Fruit fly (Drosophila melanogaster) whole organism, adult: Measurements from ENCODE around the gene TBC1D5.
A peak's percentile ranks its signal among the peaks of the same experiment; 100 is the strongest.

Experiments
- CG11617 ChIP-seq: fragments of 200-800 bp; sonication (Bioruptor generic); optimal IDR thresholded peaks from 2 replicates; lab custom pipeline; 2017; ENCODE audit warnings: mild to moderate bottlenecking, missing biosample characterization, missing genetic modification reagents, missing genetic modification characterization
- CG12768 ChIP-seq: fragments of 200-800 bp; sonication (Bioruptor generic); optimal IDR thresholded peaks from 2 replicates; lab custom pipeline; 2017; ENCODE audit warnings: missing biosample characterization, missing genetic modification characterization, mild to moderate bottlenecking, moderate library complexity, missing genetic modification reagents
- CG14711 ChIP-seq: fragments of 200-800 bp; sonication (Bioruptor generic); optimal IDR thresholded peaks from 2 replicates; lab custom pipeline; 2018; ENCODE audit warnings: missing biosample characterization, mild to moderate bottlenecking, missing genetic modification characterization, moderate library complexity
- CG1620 ChIP-seq: fragments of 200-800 bp; sonication (Bioruptor generic); optimal IDR thresholded peaks from 2 replicates; lab custom pipeline; 2016; ENCODE audit warnings: missing biosample characterization, missing genetic modification characterization
- CG33017 ChIP-seq: fragments of 200-800 bp; sonication (Bioruptor generic); optimal IDR thresholded peaks from 2 replicates; lab custom pipeline; 2018; ENCODE audit warnings: missing biosample characterization, mild to moderate bottlenecking, missing genetic modification characterization, moderate library complexity
- CG5204 ChIP-seq: fragments of 200-800 bp; sonication (Bioruptor generic); optimal IDR thresholded peaks from 2 replicates; lab custom pipeline; 2016; ENCODE audit warnings: missing biosample characterization, missing genetic modification characterization
- CG7045 ChIP-seq: fragments of 200-800 bp; sonication (Bioruptor generic); optimal IDR thresholded peaks from 2 replicates; lab custom pipeline; 2017; ENCODE audit warnings: missing biosample characterization, mild to moderate bottlenecking, missing genetic modification characterization
- CG7101 ChIP-seq: fragments of 200-800 bp; sonication (Bioruptor generic); optimal IDR thresholded peaks from 2 replicates; lab custom pipeline; 2018; ENCODE audit warnings: missing biosample characterization, mild to moderate bottlenecking, missing genetic modification characterization, moderate library complexity
- Clk ChIP-seq: fragments of 200-800 bp; sonication (Bioruptor generic); optimal IDR thresholded peaks from 2 replicates; lab custom pipeline; 2017; ENCODE audit warnings: missing biosample characterization, missing genetic modification characterization
- Crg-1 ChIP-seq: fragments of 200-800 bp; sonication (Bioruptor generic); optimal IDR thresholded peaks from 2 replicates; lab custom pipeline; 2016; ENCODE audit warnings: missing biosample characterization, missing genetic modification characterization
- Hr96 ChIP-seq: fragments of 200-800 bp; sonication (Bioruptor generic); optimal IDR thresholded peaks from 2 replicates; lab custom pipeline; 2016; ENCODE audit warnings: missing biosample characterization, missing genetic modification characterization
- Mnt ChIP-seq: fragments of 200-800 bp; sonication (Bioruptor generic); optimal IDR thresholded peaks from 2 replicates; lab custom pipeline; 2016; ENCODE audit warnings: missing biosample characterization, mild to moderate bottlenecking, missing genetic modification characterization
- bab1 ChIP-seq: fragments of 200-800 bp; sonication (Bioruptor generic); optimal IDR thresholded peaks from 3 replicates; lab custom pipeline; 2019; ENCODE audit warnings: missing biosample characterization, mild to moderate bottlenecking, missing genetic modification characterization, moderate library complexity
- cic ChIP-seq: fragments of 200-800 bp; sonication (Bioruptor generic); optimal IDR thresholded peaks from 2 replicates; lab custom pipeline; 2017; ENCODE audit warnings: missing biosample characterization, mild to moderate bottlenecking, missing genetic modification characterization, moderate library complexity
- cnc ChIP-seq, 2 experiments: fragments of >200 bp; optimal IDR thresholded peaks; 2 replicates each; lab custom pipeline; 2017
- kay ChIP-seq: fragments of 200-800 bp; sonication (Bioruptor generic); peaks from one replicate; lab custom pipeline; 2016; ENCODE audit warnings: missing biosample characterization, missing genetic modification characterization, borderline replicate concordance
- ovo ChIP-seq: fragments of 200-800 bp; sonication (Bioruptor generic); optimal IDR thresholded peaks from 2 replicates; lab custom pipeline; 2016; ENCODE audit warnings: missing biosample characterization, missing genetic modification characterization
- pad ChIP-seq: fragments of 200-800 bp; sonication (Bioruptor generic); optimal IDR thresholded peaks from 3 replicates; lab custom pipeline; 2017; ENCODE audit warnings: missing biosample characterization, missing genetic modification characterization, mild to moderate bottlenecking, moderate library complexity, missing genetic modification reagents
- tj ChIP-seq: fragments of 200-800 bp; sonication (Bioruptor generic); optimal IDR thresholded peaks from 3 replicates; lab custom pipeline; 2017; ENCODE audit warnings: missing biosample characterization, mild to moderate bottlenecking, missing genetic modification characterization, moderate library complexity
- toe ChIP-seq: fragments of 200-800 bp; sonication (Bioruptor generic); optimal IDR thresholded peaks from 2 replicates; lab custom pipeline; 2016; ENCODE audit warnings: missing biosample characterization, missing genetic modification characterization

TBC1D5 gene

DNA sequence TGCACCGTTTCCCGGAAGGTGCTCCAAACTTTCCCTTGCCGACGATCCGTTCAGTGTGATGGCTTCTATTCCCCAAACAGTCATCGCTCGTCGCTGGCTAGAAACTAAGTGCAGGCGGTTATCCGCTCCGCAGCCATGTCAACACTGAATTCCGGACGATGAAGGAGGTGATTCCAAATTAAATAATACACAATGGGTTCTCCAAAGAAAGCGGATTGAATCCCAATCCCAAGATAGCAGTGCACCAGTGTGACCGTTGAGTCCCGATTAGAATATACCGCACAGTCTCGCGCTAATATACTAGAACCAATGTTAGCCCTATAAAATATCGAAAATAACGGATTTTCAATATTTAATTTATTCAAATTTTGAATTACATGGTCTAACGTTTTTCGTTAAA is at the start of gene TBC1D5:
TBC1D5 (minus strand) TSS at position 254 of the 400 bp plus-strand sequence.
- TF ChIP-seq Clk (GFP tag; lab: Kevin White, UChicago) (no peak), CG1620 (GFP tag; lab: Kevin White, UChicago) (no peak), cic (GFP tag; lab: Kevin White, UChicago) (no peak), CG14711 (tag; lab: Kevin White, UChicago) (peak; percentile 16), cnc (optimal IDR thresholded peaks at IDR 0.05; lab: Kevin White, UChicago) (no peak), toe (GFP tag; lab: Kevin White, UChicago) (no peak), ovo (GFP tag; lab: Kevin White, UChicago) (no peak), CG11617 (no peak), bab1 (GFP tag; lab: Kevin White, UChicago) (peak; percentile 13), pad (GFP tag; lab: Kevin White, UChicago) (no peak)

dm6 chr3R:13319873-13320272 is 48.1 kb upstream of the TBC1D5 start:
- no peak for TF ChIP-seq CG1620 (GFP tag; lab: Kevin White, UChicago)
- no peak for TF ChIP-seq cnc (optimal IDR thresholded peaks at IDR 0.05; lab: Kevin White, UChicago)

DNA sequence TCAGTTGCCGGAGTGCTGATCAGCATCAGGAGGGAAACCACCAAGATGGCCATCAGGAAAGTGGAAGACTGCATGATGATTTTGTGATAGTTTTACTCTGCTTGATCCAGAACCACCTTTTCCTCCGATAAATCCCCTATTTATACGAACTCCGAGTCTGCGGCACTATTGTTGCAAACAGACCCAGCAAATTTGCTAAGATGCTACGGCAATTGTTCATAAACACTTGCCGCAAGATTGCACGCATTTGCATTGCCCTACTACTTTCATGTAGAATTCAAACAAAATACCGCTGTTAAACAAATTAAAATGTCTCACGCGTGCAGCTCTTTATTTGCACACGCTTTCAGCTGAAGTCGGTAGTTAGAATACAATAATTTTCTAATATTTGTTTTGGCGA is 47.4 kb upstream of the TBC1D5 start, which contains the start of gene CG45080:
CG45080 (minus strand) TSS at position 101 of the 400 bp plus-strand sequence.
- no peak for TF ChIP-seq Mnt (GFP tag; lab: Kevin White, UChicago)
- no peak for TF ChIP-seq CG33017 (tag; lab: Kevin White, UChicago)
- TF ChIP-seq CG5204 = no peak
- no peak for TF ChIP-seq cnc (optimal IDR thresholded peaks at IDR 0.05; lab: Kevin White, UChicago)
- no peak for TF ChIP-seq pad (GFP tag; lab: Kevin White, UChicago)
- no peak for TF ChIP-seq CG14711 (tag; lab: Kevin White, UChicago)
- no peak for TF ChIP-seq ovo (GFP tag; lab: Kevin White, UChicago)

- TF ChIP-seq CG14711 (tag; lab: Kevin White, UChicago) = no peak
- TF ChIP-seq CG33017 (tag; lab: Kevin White, UChicago) = no peak
- TF ChIP-seq CG7101 = no peak
- TF ChIP-seq bab1 (GFP tag; lab: Kevin White, UChicago) = no peak
- no peak for TF ChIP-seq cic (GFP tag; lab: Kevin White, UChicago)
- TF ChIP-seq CG5204 = no peak
- no peak for TF ChIP-seq cnc (optimal IDR thresholded peaks at IDR 0.05; lab: Kevin White, UChicago)
- TF ChIP-seq Crg-1 (GFP tag; lab: Kevin White, UChicago) = no peak
- TF ChIP-seq CG7045 (GFP tag; lab: Kevin White, UChicago) = no peak
These were observed 41.3 kb upstream of the TBC1D5 start, which contains the start of gene CG44142 for dm6 chr3R:13313088-13313487. CG44142 (minus strand) TSS chr3R:13313188.

DNA sequence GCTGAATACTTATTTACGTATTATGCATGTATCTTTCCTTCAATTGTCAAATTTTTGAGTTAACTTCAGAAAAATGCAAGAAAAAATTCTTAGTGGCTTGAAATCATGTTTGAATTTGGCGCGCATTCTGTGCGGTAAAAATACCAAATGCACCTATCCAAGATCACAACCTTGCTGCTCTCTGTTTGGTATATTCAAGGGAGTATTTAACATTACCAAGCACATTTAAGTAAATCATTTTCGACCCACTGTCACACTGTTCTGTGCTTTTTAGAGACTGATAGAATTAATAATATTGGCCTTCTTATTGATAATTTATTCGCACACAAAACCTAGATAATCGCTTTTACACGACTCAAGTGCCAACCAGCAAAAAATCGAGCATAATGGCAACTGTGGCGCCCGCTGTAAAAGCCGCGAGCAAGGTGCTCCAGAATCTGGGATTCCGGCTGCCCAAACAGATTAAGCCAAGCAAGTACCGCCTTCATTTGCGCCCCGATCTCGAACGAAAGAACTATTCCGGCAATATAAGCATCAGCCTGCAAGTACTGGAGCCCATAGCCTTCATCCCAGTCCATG is 37.4 kb upstream of the TBC1D5 start:
- TF ChIP-seq CG11617 (no peak), CG7045 (GFP tag; lab: Kevin White, UChicago) (no peak), cnc (optimal IDR thresholded peaks at IDR 0.05; lab: Kevin White, UChicago) (peak; percentile 42 to 66), cic (GFP tag; lab: Kevin White, UChicago) (no peak), toe (GFP tag; lab: Kevin White, UChicago) (no peak), CG1620 (GFP tag; lab: Kevin White, UChicago) (no peak), tj (GFP tag; lab: Kevin White, UChicago) (peak; percentile 68), bab1 (GFP tag; lab: Kevin White, UChicago) (peak; percentile 54), CG7101 (no peak), Hr96 (no peak), Mnt (GFP tag; lab: Kevin White, UChicago) (no peak), pad (GFP tag; lab: Kevin White, UChicago) (no peak), kay (GFP tag; lab: Kevin White, UChicago) (no peak), ovo (GFP tag; lab: Kevin White, UChicago) (no peak)

- TF ChIP-seq CG14711 (tag; lab: Kevin White, UChicago) (no peak), pad (GFP tag; lab: Kevin White, UChicago) (no peak), CG1620 (GFP tag; lab: Kevin White, UChicago) (no peak), tj (GFP tag; lab: Kevin White, UChicago) (no peak), Mnt (GFP tag; lab: Kevin White, UChicago) (no peak), cnc (optimal IDR thresholded peaks at IDR 0.05; lab: Kevin White, UChicago) (no peak), Hr96 (no peak), CG12768 (no peak), Crg-1 (GFP tag; lab: Kevin White, UChicago) (no peak), kay (GFP tag; lab: Kevin White, UChicago) (no peak), bab1 (GFP tag; lab: Kevin White, UChicago) (no peak), toe (GFP tag; lab: Kevin White, UChicago) (no peak), CG11617 (no peak)
These were observed 34.8 kb upstream of the TBC1D5 start for dm6 chr3R:13306595-13306994.

DNA sequence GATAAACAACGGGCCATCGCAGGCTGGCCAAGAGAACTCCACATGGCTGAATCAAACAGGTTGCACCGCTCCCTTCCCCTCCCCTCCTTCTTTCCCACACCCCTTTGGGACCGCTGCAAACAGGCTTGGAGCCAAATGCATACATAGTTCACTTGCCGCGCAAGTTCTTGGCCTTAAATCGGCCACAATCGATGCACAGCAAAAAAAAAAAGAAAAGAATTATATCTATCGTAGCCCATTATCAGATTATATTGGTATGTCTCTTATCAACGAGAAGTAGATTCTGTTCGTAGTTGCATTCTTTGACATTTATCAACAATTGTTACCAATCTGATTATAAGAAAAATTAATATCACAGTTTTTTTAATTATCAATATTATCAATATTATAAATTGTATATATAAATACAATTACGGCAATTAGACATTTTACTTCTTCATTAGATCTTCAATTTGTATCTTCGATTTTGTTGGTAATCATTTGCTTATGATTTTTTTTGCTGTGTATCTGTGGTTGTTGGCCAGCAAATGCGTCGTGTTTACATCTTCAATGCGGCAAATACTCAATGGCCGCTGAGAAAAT is 33.6 kb upstream of the TBC1D5 start:
- TF ChIP-seq CG33017 (tag; lab: Kevin White, UChicago) = no peak
- no peak for TF ChIP-seq kay (GFP tag; lab: Kevin White, UChicago)
- TF ChIP-seq cic (GFP tag; lab: Kevin White, UChicago) = no peak
- no peak for TF ChIP-seq CG12768
- TF ChIP-seq Clk (GFP tag; lab: Kevin White, UChicago) = no peak
- TF ChIP-seq Crg-1 (GFP tag; lab: Kevin White, UChicago) = no peak
- TF ChIP-seq CG1620 (GFP tag; lab: Kevin White, UChicago) = no peak
- no peak for TF ChIP-seq CG7045 (GFP tag; lab: Kevin White, UChicago)
- no peak for TF ChIP-seq CG7101
- no peak for TF ChIP-seq CG14711 (tag; lab: Kevin White, UChicago)
- TF ChIP-seq CG5204 = no peak
- no peak for TF ChIP-seq bab1 (GFP tag; lab: Kevin White, UChicago)
- TF ChIP-seq tj (GFP tag; lab: Kevin White, UChicago) = no peak
- TF ChIP-seq cnc (optimal IDR thresholded peaks at IDR 0.05; lab: Kevin White, UChicago) = no peak
